Fruit fly (Drosophila melanogaster): ENCODE results near the gene CG13384.

DNA sequence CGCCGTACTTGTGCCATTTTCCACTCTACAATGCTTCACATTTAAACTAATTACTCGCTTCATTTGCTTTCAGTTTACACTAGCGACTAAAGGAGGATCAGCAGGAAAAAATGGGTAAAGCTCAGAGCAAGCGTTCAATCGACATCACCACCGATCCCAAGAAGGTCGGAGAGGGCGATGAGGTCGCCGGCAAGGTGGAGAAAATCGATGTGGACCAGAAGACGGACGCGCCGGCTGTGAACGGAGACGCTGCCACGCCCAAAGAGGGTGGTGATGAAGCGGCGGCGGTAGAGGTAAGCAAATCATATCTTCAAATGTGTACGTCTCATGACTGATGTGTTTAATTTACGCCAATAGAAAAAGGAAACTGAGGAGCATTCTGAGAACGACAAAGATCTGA is 42.5 kb downstream of the CG13384 start:
- no peak for TF ChIP-seq CG8478 (optimal IDR thresholded peaks at IDR 0.05)
- TF ChIP-seq EcR (GFP tag; optimal IDR thresholded peaks at IDR 0.05) = no peak

Measured in whole organism.